Worm (Caenorhabditis elegans) whole organism, midembryonic: ENCODE data around the gene sru-12.

Experiments
- T22C8.4 ChIP-seq: fragments of 200-800 bp; sonication (Bioruptor generic); IDR thresholded peaks from 2 replicates; pipeline ENCODE4 v1.3.6; 2022; ENCODE audit warnings: missing genetic modification characterization, missing compliant biosample characterization
- flt-1 ChIP-seq: fragments of 200-800 bp; sonication (Bioruptor generic); IDR thresholded peaks from 2 replicates; pipeline ENCODE4 v1.3.6; 2022; ENCODE audit warnings: missing genetic modification characterization, missing compliant biosample characterization
- klf-2 ChIP-seq: fragments of 200-800 bp; sonication (Bioruptor generic); conservative IDR thresholded peaks from 2 replicates; pipeline ENCODE4 v1.3.6; 2022; ENCODE audit warnings: missing genetic modification reagents, missing genetic modification characterization, missing compliant biosample characterization
- med-1 ChIP-seq: sonication (generic microtip); optimal IDR thresholded peaks from 2 replicates; lab custom pipeline; 2017; ENCODE audit warnings: missing genetic modification characterization, mild to moderate bottlenecking, missing compliant biosample characterization, antibody characterized with exemption, missing genetic modification reagents; ENCODE audit not compliant: insufficient read depth
- ref-1 ChIP-seq: fragments of 200-800 bp; sonication (Bioruptor generic); conservative IDR thresholded peaks from 2 replicates; pipeline ENCODE4 v1.3.6; 2022; ENCODE audit warnings: missing genetic modification reagents, missing genetic modification characterization, missing compliant biosample characterization
- tab-1 ChIP-seq: fragments of 200-800 bp; sonication (Bioruptor generic); IDR thresholded peaks from 2 replicates; pipeline ENCODE4 v1.3.6; 2022; ENCODE audit warnings: missing genetic modification characterization, missing compliant biosample characterization
- ztf-29 ChIP-seq: fragments of 200-800 bp; sonication (Bioruptor generic); IDR thresholded peaks from 2 replicates; pipeline ENCODE4 v1.3.6; 2022; ENCODE audit warnings: missing genetic modification reagents, missing genetic modification characterization, missing compliant biosample characterization

sru-12 gene

ce11 chrIV:13632613-13633012 lies 49.6 kb downstream of the sru-12 start:
- TF ChIP-seq klf-2 (no peak), T22C8.4 (GFP tag; lab: Robert Waterston, UW) (no peak), ztf-29 (no peak), ref-1 (GFP tag; lab: Robert Waterston, UW) (no peak), flt-1 (GFP tag; lab: Robert Waterston, UW) (no peak)

ce11 chrIV:13633165-13633564 lies 50.2 kb downstream of the sru-12 start, which contains the start of gene fbxa-98:
Gene fbxa-98 (plus strand): TSS chrIV:13633407.
- TF ChIP-seq tab-1 (GFP tag; lab: Robert Waterston, UW) (no peak), flt-1 (GFP tag; lab: Robert Waterston, UW) (no peak), klf-2 (no peak), med-1 (GFP tag; lab: Kevin White, UChicago) (no peak), ztf-29 (no peak)
